Fruit fly (Drosophila melanogaster) whole organism, prepupa: ENCODE data around the gene CG42263.

Experiments
- Blimp-1 ChIP-seq: fragments of 200-800 bp; sonication (Bioruptor generic); optimal IDR thresholded peaks from 3 replicates; lab custom pipeline; 2017; ENCODE audit warnings: missing biosample characterization, missing genetic modification characterization, mild to moderate bottlenecking, moderate library complexity, missing genetic modification reagents
- CG10631 ChIP-seq: fragments of 200-800 bp; sonication (Bioruptor generic); optimal IDR thresholded peaks from 2 replicates; lab custom pipeline; 2016; ENCODE audit warnings: missing biosample characterization, missing genetic modification characterization
- CG10669 ChIP-seq: fragments of 200-800 bp; sonication (Bioruptor generic); optimal IDR thresholded peaks from 3 replicates; lab custom pipeline; 2018; ENCODE audit warnings: missing biosample characterization, mild to moderate bottlenecking, missing genetic modification characterization, moderate library complexity
- CG11902 ChIP-seq: fragments of 200-800 bp; sonication (Bioruptor generic); optimal IDR thresholded peaks from 3 replicates; lab custom pipeline; 2016; ENCODE audit warnings: missing biosample characterization, missing genetic modification characterization
- CG15336 ChIP-seq: fragments of 200-800 bp; sonication (Bioruptor generic); IDR thresholded peaks from 2 replicates; pipeline ENCODE4 v1.3.6; 2022; ENCODE audit warnings: missing biosample characterization, missing genetic modification characterization
- CG1621 ChIP-seq: fragments of 200-800 bp; sonication (Bioruptor generic); optimal IDR thresholded peaks from 3 replicates; lab custom pipeline; 2018; ENCODE audit warnings: missing biosample characterization, mild to moderate bottlenecking, missing genetic modification characterization
- CG16779 ChIP-seq: fragments of 200-800 bp; sonication (Bioruptor generic); optimal IDR thresholded peaks from 3 replicates; lab custom pipeline; 2017; ENCODE audit warnings: missing biosample characterization, mild to moderate bottlenecking, missing genetic modification characterization
- CG3032 ChIP-seq: fragments of 200-800 bp; optimal IDR thresholded peaks from 2 replicates; lab custom pipeline; 2019; ENCODE audit warnings: missing biosample characterization, mild to moderate bottlenecking, missing genetic modification characterization, moderate library complexity
- CG32006 ChIP-seq: fragments of 200-800 bp; sonication (Bioruptor generic); optimal IDR thresholded peaks from 3 replicates; lab custom pipeline; 2017; ENCODE audit warnings: missing biosample characterization, mild to moderate bottlenecking, missing genetic modification characterization
- CG34406 ChIP-seq: fragments of 200-800 bp; sonication (Bioruptor generic); optimal IDR thresholded peaks from 3 replicates; lab custom pipeline; 2016; ENCODE audit warnings: missing biosample characterization, missing genetic modification characterization
- CG3919 ChIP-seq: fragments of 200-800 bp; sonication (Bioruptor generic); optimal IDR thresholded peaks from 3 replicates; lab custom pipeline; 2016; ENCODE audit warnings: missing biosample characterization, missing genetic modification characterization
- CG4318 ChIP-seq: fragments of 200-800 bp; sonication (Bioruptor generic); optimal IDR thresholded peaks from 3 replicates; lab custom pipeline; 2017; ENCODE audit warnings: missing biosample characterization, mild to moderate bottlenecking, missing genetic modification characterization
- CG6163 ChIP-seq: fragments of 200-800 bp; sonication (Bioruptor generic); IDR thresholded peaks from 3 replicates; pipeline ENCODE4 v1.3.6; 2022; ENCODE audit warnings: missing biosample characterization, missing genetic modification characterization
- CG6276 ChIP-seq: fragments of 200-800 bp; sonication (Bioruptor generic); optimal IDR thresholded peaks from 2 replicates; lab custom pipeline; 2017; ENCODE audit warnings: missing biosample characterization, mild to moderate bottlenecking, missing genetic modification characterization
- CG6808 ChIP-seq: fragments of 200-800 bp; sonication (Bioruptor generic); optimal IDR thresholded peaks from 3 replicates; lab custom pipeline; 2017; ENCODE audit warnings: missing biosample characterization, missing genetic modification characterization, mild to moderate bottlenecking, moderate library complexity, missing genetic modification reagents
- CG6854 ChIP-seq: fragments of 200-800 bp; sonication (Bioruptor generic); optimal IDR thresholded peaks from 2 replicates; lab custom pipeline; 2017; ENCODE audit warnings: missing biosample characterization, mild to moderate bottlenecking, missing genetic modification characterization
- CG7368 ChIP-seq: fragments of 200-800 bp; sonication (Bioruptor generic); optimal IDR thresholded peaks from 3 replicates; lab custom pipeline; 2016; ENCODE audit warnings: missing biosample characterization, missing genetic modification characterization
- CG8119 ChIP-seq: fragments of 200-800 bp; sonication (Bioruptor generic); IDR thresholded peaks from 3 replicates; pipeline ENCODE4 v1.3.6; 2022; ENCODE audit warnings: missing biosample characterization, missing genetic modification characterization
- CG8319 ChIP-seq: fragments of 200-800 bp; sonication (Bioruptor generic); optimal IDR thresholded peaks from 3 replicates; lab custom pipeline; 2016; ENCODE audit warnings: missing biosample characterization, missing genetic modification characterization
- CG8632 ChIP-seq: fragments of 200-800 bp; sonication (Bioruptor generic); optimal IDR thresholded peaks from 3 replicates; lab custom pipeline; 2016; ENCODE audit warnings: missing biosample characterization, missing genetic modification characterization
- CG9139 ChIP-seq: fragments of 200-800 bp; sonication (Bioruptor generic); optimal IDR thresholded peaks from 3 replicates; lab custom pipeline; 2017; ENCODE audit warnings: missing biosample characterization, mild to moderate bottlenecking, missing genetic modification characterization
- Eip75B ChIP-seq: fragments of 200-800 bp; sonication (Bioruptor generic); optimal IDR thresholded peaks from 3 replicates; lab custom pipeline; 2016; ENCODE audit warnings: missing biosample characterization, missing genetic modification characterization
- Eip78C ChIP-seq: fragments of 200-800 bp; sonication (Bioruptor generic); peaks from one replicate; lab custom pipeline; 2016; ENCODE audit warnings: missing biosample characterization, missing genetic modification characterization
- Eip93F ChIP-seq: fragments of 200-800 bp; sonication (Bioruptor generic); optimal IDR thresholded peaks from 2 replicates; lab custom pipeline; 2016; ENCODE audit warnings: missing biosample characterization, mild to moderate bottlenecking, missing genetic modification characterization
- Ets21C ChIP-seq: fragments of 200-800 bp; sonication (Bioruptor generic); optimal IDR thresholded peaks from 3 replicates; lab custom pipeline; 2016; ENCODE audit warnings: missing biosample characterization, missing genetic modification characterization
- Ets96B ChIP-seq: fragments of 200-800 bp; optimal IDR thresholded peaks from 2 replicates; lab custom pipeline; 2019; ENCODE audit warnings: missing biosample characterization, mild to moderate bottlenecking, missing genetic modification characterization, moderate library complexity
- Gug ChIP-seq: fragments of 200-800 bp; sonication (Bioruptor generic); IDR thresholded peaks from 2 replicates; pipeline ENCODE4 v1.3.6; 2022; ENCODE audit warnings: missing biosample characterization, missing genetic modification characterization
- Hr38 ChIP-seq: sonication (Bioruptor generic); optimal IDR thresholded peaks from 2 replicates; lab custom pipeline; 2016; ENCODE audit warnings: missing biosample characterization, missing genetic modification characterization
- Hr39 ChIP-seq: fragments of 200-800 bp; sonication (Bioruptor generic); optimal IDR thresholded peaks from 2 replicates; lab custom pipeline; 2016; ENCODE audit warnings: missing biosample characterization, missing genetic modification characterization
- Hr4 ChIP-seq: fragments of 200-800 bp; sonication (Bioruptor generic); optimal IDR thresholded peaks from 3 replicates; lab custom pipeline; 2016; ENCODE audit warnings: missing biosample characterization, missing genetic modification characterization
- Met ChIP-seq: fragments of 200-800 bp; sonication (Bioruptor generic); optimal IDR thresholded peaks from 3 replicates; lab custom pipeline; 2016; ENCODE audit warnings: missing biosample characterization, missing genetic modification characterization
- OdsH ChIP-seq: fragments of 200-800 bp; sonication (Bioruptor generic); optimal IDR thresholded peaks from 3 replicates; lab custom pipeline; 2016; ENCODE audit warnings: missing biosample characterization, missing genetic modification characterization
- Smox ChIP-seq: fragments of 200-800 bp; sonication (Bioruptor generic); optimal IDR thresholded peaks from 3 replicates; lab custom pipeline; 2016; ENCODE audit warnings: missing biosample characterization, missing genetic modification characterization
- Sox102F ChIP-seq: fragments of 200-800 bp; sonication (Bioruptor generic); optimal IDR thresholded peaks from 2 replicates; lab custom pipeline; 2016; ENCODE audit warnings: missing biosample characterization, mild to moderate bottlenecking, missing genetic modification characterization
- Sox14 ChIP-seq: fragments of 200-800 bp; sonication (Bioruptor generic); optimal IDR thresholded peaks from 3 replicates; lab custom pipeline; 2016; ENCODE audit warnings: missing biosample characterization, missing genetic modification characterization
- Sox15 ChIP-seq: fragments of 200-800 bp; sonication (Bioruptor generic); optimal IDR thresholded peaks from 3 replicates; lab custom pipeline; 2016; ENCODE audit warnings: missing biosample characterization, missing genetic modification characterization
- achi ChIP-seq: fragments of 200-800 bp; sonication (Bioruptor generic); optimal IDR thresholded peaks from 3 replicates; lab custom pipeline; 2016; ENCODE audit warnings: missing biosample characterization, missing genetic modification characterization
- cyc ChIP-seq: fragments of 200-800 bp; sonication (Bioruptor generic); optimal IDR thresholded peaks from 3 replicates; lab custom pipeline; 2016; ENCODE audit warnings: missing biosample characterization, missing genetic modification characterization
- dac ChIP-seq: fragments of 200-800 bp; sonication (Bioruptor generic); optimal IDR thresholded peaks from 2 replicates; lab custom pipeline; 2017; ENCODE audit warnings: missing biosample characterization, mild to moderate bottlenecking, missing genetic modification characterization
- dsx ChIP-seq: fragments of 200-800 bp; optimal IDR thresholded peaks from 3 replicates; lab custom pipeline; 2019; ENCODE audit warnings: missing biosample characterization, mild to moderate bottlenecking, missing genetic modification characterization, moderate library complexity; ENCODE audit not compliant: poor library complexity, severe bottlenecking
- eg ChIP-seq: fragments of 200-800 bp; sonication (Bioruptor generic); IDR thresholded peaks from 3 replicates; pipeline ENCODE4 v1.3.6; 2022; ENCODE audit warnings: missing biosample characterization, missing genetic modification characterization
- esn ChIP-seq: fragments of 200-800 bp; sonication (Bioruptor generic); optimal IDR thresholded peaks from 2 replicates; lab custom pipeline; 2016; ENCODE audit warnings: missing biosample characterization, mild to moderate bottlenecking, missing genetic modification characterization, moderate library complexity
- fd59A ChIP-seq: fragments of 200-800 bp; sonication (Bioruptor generic); optimal IDR thresholded peaks from 2 replicates; lab custom pipeline; 2017; ENCODE audit warnings: missing biosample characterization, mild to moderate bottlenecking, missing genetic modification characterization, missing genetic modification reagents
- fd85E ChIP-seq: fragments of 200-800 bp; sonication (Bioruptor generic); optimal IDR thresholded peaks from 3 replicates; lab custom pipeline; 2016; ENCODE audit warnings: missing biosample characterization, missing genetic modification characterization
- fkh ChIP-seq: fragments of 200-800 bp; sonication (Bioruptor generic); optimal IDR thresholded peaks from 3 replicates; lab custom pipeline; 2017; ENCODE audit warnings: missing biosample characterization, mild to moderate bottlenecking, missing genetic modification characterization, moderate library complexity
- lz ChIP-seq: fragments of 200-800 bp; sonication (Bioruptor generic); optimal IDR thresholded peaks from 3 replicates; lab custom pipeline; 2016; ENCODE audit warnings: missing biosample characterization, missing genetic modification characterization
- pdm3 ChIP-seq: fragments of 200-800 bp; sonication (Bioruptor generic); optimal IDR thresholded peaks from 3 replicates; lab custom pipeline; 2016; ENCODE audit warnings: missing biosample characterization, missing genetic modification characterization
- salr ChIP-seq, 2 experiments: fragments of 200-800 bp; sonication (Bioruptor generic); optimal IDR thresholded peaks; 3 replicates each; lab custom pipeline; 2016 to 2018; ENCODE audit warnings: missing biosample characterization in 2 of 2, missing genetic modification characterization in 2 of 2, mild to moderate bottlenecking in 1 of 2
- spab ChIP-seq: fragments of 200-800 bp; sonication (Bioruptor generic); optimal IDR thresholded peaks from 2 replicates; lab custom pipeline; 2017; ENCODE audit warnings: missing biosample characterization, mild to moderate bottlenecking, missing genetic modification characterization, missing genetic modification reagents
- ss ChIP-seq, 2 experiments: fragments of 200-800 bp; sonication (Bioruptor generic); optimal IDR thresholded peaks; 2 replicates in 1 of 2; 3 replicates in 1 of 2; lab custom pipeline; 2017 to 2018; ENCODE audit warnings: mild to moderate bottlenecking in 2 of 2, missing biosample characterization in 2 of 2, missing genetic modification characterization in 2 of 2, moderate library complexity in 1 of 2
- svp ChIP-seq: fragments of 200-800 bp; sonication (Bioruptor generic); peaks from one replicate; lab custom pipeline; 2016; ENCODE audit warnings: missing biosample characterization, missing genetic modification characterization
- vri ChIP-seq: fragments of 200-800 bp; sonication (Bioruptor generic); optimal IDR thresholded peaks from 3 replicates; lab custom pipeline; 2016; ENCODE audit warnings: missing biosample characterization, mild to moderate bottlenecking, missing genetic modification characterization

CG42263 gene

dm6 chr3L:19928435-19929011, 27.1 kb downstream of the CG42263 start, which contains the start of the genes CG8004 and RhoGDI:
CG8004 (minus strand) TSS chr3L:19928508.
RhoGDI (plus strand) TSS chr3L:19928743.
- TF ChIP-seq CG16779 (tag; lab: Kevin White, UChicago) (no peak), eg (peak; percentile 47; the same call in 2 of the 3 replicates), Hr38 (GFP tag; lab: Kevin White, UChicago) (no peak), Ets21C (GFP tag; lab: Kevin White, UChicago) (peak; percentile 60), CG6854 (GFP tag; lab: Kevin White, UChicago) (no peak), CG8632 (no peak), CG7368 (GFP tag; lab: Kevin White, UChicago) (no peak), CG1621 (tag; lab: Kevin White, UChicago) (peak; percentile 7), fkh (GFP tag; lab: Kevin White, UChicago) (no peak), fd85E (no peak), Sox15 (GFP tag; lab: Kevin White, UChicago) (peak; percentile 1), CG4318 (GFP tag; lab: Kevin White, UChicago) (no peak), CG8319 (GFP tag; lab: Kevin White, UChicago) (no peak), CG3919 (GFP tag; lab: Kevin White, UChicago) (peak; percentile 59), CG8119 (GFP tag; lab: Robert Waterston, UW) (no peak), CG34406 (GFP tag; lab: Kevin White, UChicago) (peak; percentile 7), CG3032 (tag; lab: Kevin White, UChicago) (peak; percentile 60), dsx (GFP tag; lab: Kevin White, UChicago) (no peak), spab (no peak), CG9139 (no peak), ss (GFP tag; optimal IDR thresholded peaks at IDR 0.05; lab: Kevin White, UChicago) (no peak), Eip75B (GFP tag; lab: Kevin White, UChicago) (peak; percentile 61), CG32006 (peak; percentile 40), pdm3 (peak; percentile 78), dac (no peak), CG10669 (GFP tag; lab: Kevin White, UChicago) (peak; percentile 7), CG6808 (no peak), Met (GFP tag; lab: Kevin White, UChicago) (peak; percentile 61), CG6163 (GFP tag; lab: Robert Waterston, UW) (no peak), Blimp-1 (no peak), OdsH (GFP tag; lab: Kevin White, UChicago) (peak; percentile 63), achi (peak; percentile 67), salr (GFP tag; optimal IDR thresholded peaks at IDR 0.05; lab: Kevin White, UChicago) (no peak), CG11902 (GFP tag; lab: Kevin White, UChicago) (no peak), Gug (no peak), cyc (GFP tag; lab: Kevin White, UChicago) (peak; percentile 53), CG6276 (GFP tag; lab: Kevin White, UChicago) (no peak), svp (GFP tag; lab: Kevin White, UChicago) (peak; percentile 87), Eip93F (GFP tag; lab: Kevin White, UChicago) (peak; percentile 31), esn (peak; percentile 64), Ets96B (tag; lab: Kevin White, UChicago) (no peak), Eip78C (peak; percentile 72), CG15336 (GFP tag; lab: Robert Waterston, UW) (peak; percentile 53), Smox (GFP tag; lab: Kevin White, UChicago) (peak; percentile 75), vri (GFP tag; lab: Kevin White, UChicago) (peak; percentile 96), Sox102F (GFP tag; lab: Kevin White, UChicago) (peak; percentile 11), CG10631 (GFP tag; lab: Kevin White, UChicago) (peak; percentile 56), Hr4 (peak; percentile 76), Sox14 (GFP tag; lab: Kevin White, UChicago) (peak; percentile 89), fd59A (GFP tag; lab: Kevin White, UChicago) (no peak), Hr39 (GFP tag; lab: Kevin White, UChicago) (peak; percentile 69), lz (GFP tag; lab: Kevin White, UChicago) (peak; percentile 67)
